Worm (Caenorhabditis elegans) whole organism, young adult: Measurements from ENCODE around the gene Y41C4A.8.

Experiments used
- B0336.3 ChIP-seq: fragments of 200-800 bp; sonication (Bioruptor generic); IDR thresholded peaks from 2 replicates; pipeline ENCODE4 v1.3.6; 2022; ENCODE audit warnings: missing genetic modification characterization, missing compliant biosample characterization
- C17E4.6 ChIP-seq: fragments of 200-800 bp; sonication (Bioruptor generic); IDR thresholded peaks from 2 replicates; pipeline ENCODE4 v1.3.6; 2022; ENCODE audit warnings: missing genetic modification reagents, missing genetic modification characterization, missing compliant biosample characterization
- F10E7.11 ChIP-seq: sonication (generic microtip); optimal IDR thresholded peaks from 2 replicates; lab custom pipeline; 2017; ENCODE audit warnings: mild to moderate bottlenecking, missing genetic modification characterization, moderate library complexity, missing compliant biosample characterization
- F23B12.7 ChIP-seq: sonication (generic microtip); optimal IDR thresholded peaks from 2 replicates; lab custom pipeline; 2017; ENCODE audit warnings: missing genetic modification characterization, mild to moderate bottlenecking, missing compliant biosample characterization, antibody characterized with exemption, moderate library complexity; ENCODE audit not compliant: insufficient read depth
- F33H1.4 ChIP-seq: fragments of 200-800 bp; sonication (Bioruptor generic); IDR thresholded peaks from 2 replicates; pipeline ENCODE4 v1.3.6; 2022; ENCODE audit warnings: missing genetic modification reagents, missing genetic modification characterization, missing compliant biosample characterization
- F55B11.4 ChIP-seq: sonication (generic microtip); optimal IDR thresholded peaks from 2 replicates; lab custom pipeline; 2016; ENCODE audit warnings: missing compliant biosample characterization, missing genetic modification characterization, borderline replicate concordance; ENCODE audit not compliant: insufficient read depth
- ama-1 ChIP-seq, 3 experiments: fragments of 150-350 bp in 1 of 3; sonication (generic microtip) in 2 of 3; optimal IDR thresholded peaks; 2 replicates each; lab custom pipeline; 2014 to 2018; ENCODE audit warnings: missing biosample characterization in 2 of 3, missing genetic modification characterization in 2 of 3, missing genetic modification reagents in 2 of 3
- atf-7 ChIP-seq: sonication (generic microtip); optimal IDR thresholded peaks from 2 replicates; lab custom pipeline; 2017; ENCODE audit warnings: mild to moderate bottlenecking, missing genetic modification characterization, missing compliant biosample characterization
- ceh-40 ChIP-seq: fragments of 200-800 bp; sonication (Bioruptor generic); IDR thresholded peaks from 2 replicates; pipeline ENCODE4 v1.3.6; 2022; ENCODE audit warnings: missing genetic modification characterization, missing compliant biosample characterization
- die-1 ChIP-seq: sonication (generic microtip); optimal IDR thresholded peaks from 2 replicates; lab custom pipeline; 2016; ENCODE audit warnings: missing genotype, mild to moderate bottlenecking, missing genetic modification characterization, missing compliant biosample characterization
- dox-1 ChIP-seq: fragments of 200-800 bp; sonication (Bioruptor generic); IDR thresholded peaks from 2 replicates; pipeline ENCODE4 v1.3.6; 2022; ENCODE audit warnings: missing genetic modification reagents, missing genetic modification characterization, missing compliant biosample characterization
- dpff-1 ChIP-seq: sonication (generic microtip); optimal IDR thresholded peaks from 2 replicates; lab custom pipeline; 2017; ENCODE audit warnings: mild to moderate bottlenecking, missing genetic modification characterization, missing compliant biosample characterization
- efl-1 ChIP-seq: fragments of 150-350 bp; optimal IDR thresholded peaks from 2 replicates; lab custom pipeline; 2014; ENCODE audit warnings: missing biosample characterization, missing genetic modification reagents, missing genetic modification characterization
- egl-18 ChIP-seq: fragments of 200-800 bp; sonication (Bioruptor generic); IDR thresholded peaks from 2 replicates; pipeline ENCODE4 v1.3.6; 2022; ENCODE audit warnings: missing genetic modification reagents, missing genetic modification characterization, missing compliant biosample characterization
- egl-44 ChIP-seq: fragments of 200-800 bp; sonication (Bioruptor generic); IDR thresholded peaks from 2 replicates; pipeline ENCODE4 v1.3.6; 2022; ENCODE audit warnings: missing genetic modification reagents, missing genetic modification characterization, missing compliant biosample characterization
- ekl-4 ChIP-seq: fragments of 200-800 bp; sonication (Bioruptor generic); IDR thresholded peaks from 2 replicates; pipeline ENCODE4 v1.3.6; 2022; ENCODE audit warnings: missing genetic modification reagents, missing genetic modification characterization, missing compliant biosample characterization
- hmg-20 ChIP-seq: fragments of 200-800 bp; sonication (Bioruptor generic); IDR thresholded peaks from 2 replicates; pipeline ENCODE4 v1.3.6; 2022; ENCODE audit warnings: missing genetic modification reagents, missing genetic modification characterization, missing compliant biosample characterization
- hrde-1 ChIP-seq: sonication (generic microtip); optimal IDR thresholded peaks from 2 replicates; lab custom pipeline; 2016; ENCODE audit warnings: missing genetic modification characterization, mild to moderate bottlenecking, missing compliant biosample characterization, moderate library complexity, missing genotype, missing genetic modification reagents, borderline replicate concordance
- hsf-1 ChIP-seq: fragments of 200-800 bp; sonication (Bioruptor generic); IDR thresholded peaks from 2 replicates; pipeline ENCODE4 v1.3.6; 2022; ENCODE audit warnings: missing genetic modification reagents, missing genetic modification characterization, missing compliant biosample characterization
- lag-1 ChIP-seq: fragments of 200-800 bp; sonication (Bioruptor generic); IDR thresholded peaks from 2 replicates; pipeline ENCODE4 v1.3.6; 2022; ENCODE audit warnings: missing genetic modification reagents, missing genetic modification characterization, missing compliant biosample characterization
- let-526 ChIP-seq: fragments of 200-800 bp; sonication (Bioruptor generic); IDR thresholded peaks from 2 replicates; pipeline ENCODE4 v1.3.6; 2022; ENCODE audit warnings: missing genetic modification reagents, missing genetic modification characterization, missing compliant biosample characterization
- let-607 ChIP-seq, 2 experiments: fragments of 200-800 bp in 1 of 2; sonication (Bioruptor generic) in 1 of 2; sonication (generic microtip) in 1 of 2; optimal IDR thresholded peaks; 2 replicates each; lab custom pipeline; 2016 to 2018; ENCODE audit warnings: mild to moderate bottlenecking in 2 of 2, missing compliant biosample characterization in 2 of 2, missing genetic modification characterization in 2 of 2, moderate library complexity in 2 of 2, missing genotype in 1 of 2
- lin-40 ChIP-seq: sonication (generic microtip); optimal IDR thresholded peaks from 2 replicates; lab custom pipeline; 2016; ENCODE audit warnings: missing genetic modification characterization, mild to moderate bottlenecking, missing compliant biosample characterization, missing genotype, missing genetic modification reagents
- madf-10 ChIP-seq: sonication (generic microtip); optimal IDR thresholded peaks from 2 replicates; lab custom pipeline; 2016; ENCODE audit warnings: mild to moderate bottlenecking, missing genetic modification characterization, missing compliant biosample characterization
- madf-6 ChIP-seq: fragments of 200-800 bp; sonication (Bioruptor generic); IDR thresholded peaks from 2 replicates; pipeline ENCODE4 v1.3.6; 2022; ENCODE audit warnings: missing genetic modification reagents, missing genetic modification characterization, missing compliant biosample characterization
- mxl-1 ChIP-seq: sonication (generic microtip); optimal IDR thresholded peaks from 2 replicates; lab custom pipeline; 2016; ENCODE audit warnings: missing genetic modification characterization, missing compliant biosample characterization
- nhr-179 ChIP-seq: sonication (generic microtip); optimal IDR thresholded peaks from 2 replicates; lab custom pipeline; 2016; ENCODE audit warnings: mild to moderate bottlenecking, missing genetic modification characterization, missing compliant biosample characterization
- nhr-80 ChIP-seq: sonication (generic microtip); optimal IDR thresholded peaks from 2 replicates; lab custom pipeline; 2016; ENCODE audit warnings: missing genetic modification characterization, missing compliant biosample characterization
- pha-4 ChIP-seq: fragments of 150-350 bp; sonication (generic microtip); optimal IDR thresholded peaks from 2 replicates; lab custom pipeline; 2014; ENCODE audit warnings: missing biosample characterization, missing genetic modification reagents, missing genetic modification characterization
- snpc-1.1 ChIP-seq: sonication (generic microtip); optimal IDR thresholded peaks from 2 replicates; lab custom pipeline; 2017; ENCODE audit warnings: missing genetic modification characterization, mild to moderate bottlenecking, missing compliant biosample characterization, antibody characterized with exemption, moderate library complexity, missing genotype, missing genetic modification reagents; ENCODE audit not compliant: insufficient read depth
- snpc-3.4 ChIP-seq: sonication (generic microtip); optimal IDR thresholded peaks from 2 replicates; lab custom pipeline; 2017; ENCODE audit warnings: missing genetic modification characterization, mild to moderate bottlenecking, missing compliant biosample characterization, antibody characterized with exemption, moderate library complexity, missing genotype, missing genetic modification reagents
- sptf-2 ChIP-seq: fragments of 200-800 bp; sonication (Bioruptor generic); optimal IDR thresholded peaks from 2 replicates; lab custom pipeline; 2018; ENCODE audit warnings: mild to moderate bottlenecking, missing genetic modification characterization, missing compliant biosample characterization
- tbp1 ChIP-seq: fragments of 200-800 bp; sonication (Bioruptor generic); optimal IDR thresholded peaks from 2 replicates; lab custom pipeline; 2018; ENCODE audit warnings: mild to moderate bottlenecking, missing genetic modification characterization, missing compliant biosample characterization
- tlf-1 ChIP-seq: fragments of 200-800 bp; sonication (Bioruptor generic); optimal IDR thresholded peaks from 2 replicates; lab custom pipeline; 2018; ENCODE audit warnings: mild to moderate bottlenecking, missing genetic modification characterization, missing compliant biosample characterization
- unc-130 ChIP-seq: sonication (generic microtip); optimal IDR thresholded peaks from 2 replicates; lab custom pipeline; 2016; ENCODE audit warnings: missing genetic modification reagents, missing genetic modification characterization, missing compliant biosample characterization
- ztf-22 ChIP-seq: fragments of 200-800 bp; sonication (Bioruptor generic); optimal IDR thresholded peaks from 2 replicates; lab custom pipeline; 2018; ENCODE audit warnings: mild to moderate bottlenecking, missing genetic modification characterization, moderate library complexity, missing compliant biosample characterization
- ztf-25 ChIP-seq: fragments of 200-800 bp; sonication (Bioruptor generic); IDR thresholded peaks from 2 replicates; pipeline ENCODE4 v1.3.6; 2022; ENCODE audit warnings: missing genetic modification reagents, missing genetic modification characterization, missing compliant biosample characterization
- ztf-6 ChIP-seq: fragments of 200-800 bp; sonication (Bioruptor generic); IDR thresholded peaks from 2 replicates; pipeline ENCODE4 v1.3.6; 2022; ENCODE audit warnings: missing genetic modification reagents, missing genetic modification characterization, missing compliant biosample characterization

The Y41C4A.8 gene

DNA sequence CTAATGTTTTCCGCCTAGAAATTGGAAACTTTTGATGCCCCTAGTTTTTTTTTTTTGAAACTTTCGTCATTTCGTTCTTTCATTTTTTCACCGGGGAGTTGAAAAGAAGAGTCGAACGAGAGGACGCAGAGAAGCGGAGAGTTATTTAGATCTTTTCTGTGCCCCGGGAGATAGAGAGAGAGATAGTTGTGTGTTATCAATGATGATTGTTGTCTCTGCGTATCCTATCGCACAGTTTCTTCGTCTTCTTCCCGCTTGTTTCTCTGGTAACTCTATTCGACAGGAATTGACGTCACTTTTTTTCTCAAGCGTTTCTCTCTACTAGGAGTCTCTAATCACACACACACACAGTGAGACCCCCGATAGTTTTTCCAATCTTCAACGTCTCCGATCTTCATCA, 19.3 kb downstream of the Y41C4A.8 start (continued):
- TF ChIP-seq hmg-20 (GFP tag; lab: Robert Waterston, UW): no peak
- TF ChIP-seq die-1 (tag; lab: Kevin White, UChicago): no peak
- TF ChIP-seq pha-4: no peak
- TF ChIP-seq F10E7.11 (tag; lab: Kevin White, UChicago): no peak
- no peak for TF ChIP-seq egl-44
- TF ChIP-seq F33H1.4 (GFP tag; lab: Robert Waterston, UW): no peak
- TF ChIP-seq dpff-1 (tag; lab: Kevin White, UChicago): no peak
- peak; percentile 44; the same call in 1 of the 2 replicates for TF ChIP-seq dox-1 (GFP tag; lab: Robert Waterston, UW)
- TF ChIP-seq ekl-4 (GFP tag; lab: Robert Waterston, UW): no peak
- no peak for TF ChIP-seq snpc-1.1 (tag; lab: Kevin White, UChicago)
- TF ChIP-seq hsf-1: no peak
- TF ChIP-seq hrde-1 (tag; lab: Kevin White, UChicago): no peak
- no peak for TF ChIP-seq C17E4.6
- no peak for TF ChIP-seq mxl-1 (tag; lab: Kevin White, UChicago)
- TF ChIP-seq madf-10 (tag; lab: Kevin White, UChicago): no peak
- TF ChIP-seq F23B12.7 (tag; lab: Kevin White, UChicago): no peak
- no peak for TF ChIP-seq ztf-6
- no peak for TF ChIP-seq ama-1 (optimal IDR thresholded peaks at IDR 0.05; lab: Kevin White, UChicago)
- TF ChIP-seq ama-1 (GFP tag; optimal IDR thresholded peaks at IDR 0.05; lab: Kevin White, UChicago): no peak
- no peak for TF ChIP-seq madf-6
- TF ChIP-seq efl-1 (GFP tag; lab: Kevin White, UChicago): no peak
- no peak for TF ChIP-seq tlf-1 (GFP tag; lab: Kevin White, UChicago)
- no peak for TF ChIP-seq F55B11.4
- no peak for TF ChIP-seq sptf-2
- no peak for TF ChIP-seq snpc-3.4
- no peak for TF ChIP-seq nhr-179 (tag; lab: Kevin White, UChicago)
- TF ChIP-seq ztf-22: peak; percentile 11
- TF ChIP-seq unc-130 (GFP tag; lab: Kevin White, UChicago): no peak
- TF ChIP-seq B0336.3: 0 out of 2 replicates have a peak, but pooled peaks have one; percentile 14
- no peak for TF ChIP-seq ceh-40 (GFP tag; lab: Robert Waterston, UW)
- no peak for TF ChIP-seq let-526 (GFP tag; lab: Robert Waterston, UW)
- TF ChIP-seq lag-1: no peak
- TF ChIP-seq, all 124 proteins: peak for 24

- TF ChIP-seq atf-7 (tag; lab: Kevin White, UChicago) (peak; percentile 96), let-607 (tag; optimal IDR thresholded peaks at IDR 0.05; lab: Kevin White, UChicago) (peak in 1 of 2 experiments; percentile 5), tbp1 (GFP tag; lab: Kevin White, UChicago) (peak; percentile 30), nhr-80 (tag; lab: Kevin White, UChicago) (peak; percentile 67), ztf-25 (GFP tag; lab: Robert Waterston, UW) (no peak), egl-18 (no peak), madf-10 (tag; lab: Kevin White, UChicago) (peak; percentile 7), lin-40 (tag; lab: Kevin White, UChicago) (peak; percentile 45)
Measured at ce11 chrIII:11684770-11685169, 23.9 kb downstream of the Y41C4A.8 start.
